Fruit fly (Drosophila melanogaster) whole organism, embryonic: ENCODE measurements around the gene eIF3d1.

ENCODE experiments used
- Antp ChIP-seq: fragments of 200-800 bp; sonication (Bioruptor generic); optimal IDR thresholded peaks from 3 replicates; lab custom pipeline; 2016; ENCODE audit warnings: missing biosample characterization, missing genetic modification characterization
- Atf3 ChIP-seq: fragments of 200-800 bp; sonication (Bioruptor generic); optimal IDR thresholded peaks from 3 replicates; lab custom pipeline; 2016; ENCODE audit warnings: missing biosample characterization, missing genetic modification characterization
- B-H2 ChIP-seq: fragments of 200-800 bp; sonication (Bioruptor generic); optimal IDR thresholded peaks from 2 replicates; lab custom pipeline; 2018; ENCODE audit warnings: missing biosample characterization, mild to moderate bottlenecking, missing genetic modification characterization
- CG12659 ChIP-seq: fragments of 200-800 bp; sonication (Bioruptor generic); optimal IDR thresholded peaks from 3 replicates; lab custom pipeline; 2017; ENCODE audit warnings: mild to moderate bottlenecking, missing biosample characterization, missing genetic modification reagents, missing genetic modification characterization
- CG14014 ChIP-seq: fragments of 200-800 bp; sonication (Bioruptor generic); IDR thresholded peaks from 2 replicates; pipeline ENCODE4 v1.3.6; 2022; ENCODE audit warnings: missing biosample characterization, missing genetic modification characterization
- CG15073 ChIP-seq: fragments of 200-800 bp; sonication (Bioruptor generic); optimal IDR thresholded peaks from 2 replicates; lab custom pipeline; 2016; ENCODE audit warnings: missing biosample characterization, missing genetic modification characterization
- CG15479 ChIP-seq: fragments of 200-800 bp; sonication (Bioruptor generic); optimal IDR thresholded peaks from 3 replicates; lab custom pipeline; 2019; ENCODE audit warnings: missing biosample characterization, mild to moderate bottlenecking, missing genetic modification characterization, moderate library complexity
- CG15601 ChIP-seq: fragments of 200-800 bp; sonication (Bioruptor generic); optimal IDR thresholded peaks from 3 replicates; lab custom pipeline; 2019; ENCODE audit warnings: missing biosample characterization, mild to moderate bottlenecking, missing genetic modification characterization, moderate library complexity
- CG1602 ChIP-seq: fragments of 200-800 bp; sonication (Bioruptor generic); optimal IDR thresholded peaks from 3 replicates; lab custom pipeline; 2016; ENCODE audit warnings: missing biosample characterization, missing genetic modification characterization
- CG16779 ChIP-seq: fragments of 200-800 bp; sonication (Bioruptor generic); IDR thresholded peaks from 2 replicates; pipeline ENCODE4 v1.3.6; 2022; ENCODE audit warnings: missing biosample characterization, missing genetic modification characterization
- CG16863 ChIP-seq: fragments of 200-800 bp; sonication (Bioruptor generic); optimal IDR thresholded peaks from 3 replicates; lab custom pipeline; 2016; ENCODE audit warnings: missing biosample characterization, missing genetic modification characterization
- CG18262 ChIP-seq: fragments of 200-800 bp; optimal IDR thresholded peaks from 3 replicates; lab custom pipeline; 2019; ENCODE audit warnings: missing biosample characterization, mild to moderate bottlenecking, missing genetic modification characterization, moderate library complexity
- CG2202 ChIP-seq: fragments of 200-800 bp; sonication (Bioruptor generic); optimal IDR thresholded peaks from 2 replicates; lab custom pipeline; 2018; ENCODE audit warnings: missing biosample characterization, mild to moderate bottlenecking, missing genetic modification characterization
- CG3163 ChIP-seq: fragments of 200-800 bp; sonication (Bioruptor generic); optimal IDR thresholded peaks from 3 replicates; lab custom pipeline; 2016; ENCODE audit warnings: missing biosample characterization, missing genetic modification characterization
- CG34224 ChIP-seq: fragments of 200-800 bp; sonication (Bioruptor generic); IDR thresholded peaks from 3 replicates; pipeline ENCODE4 v1.3.6; 2022; ENCODE audit warnings: missing biosample characterization, missing genetic modification characterization; ENCODE audit not compliant: partially characterized antibody
- CG4404 ChIP-seq: fragments of 200-800 bp; sonication (Bioruptor generic); IDR thresholded peaks from 2 replicates; pipeline ENCODE4 v1.3.6; 2022; ENCODE audit warnings: missing biosample characterization, missing genetic modification characterization
- CG4424 ChIP-seq: fragments of 200-800 bp; sonication (Bioruptor generic); optimal IDR thresholded peaks from 3 replicates; lab custom pipeline; 2016; ENCODE audit warnings: missing biosample characterization, missing genetic modification characterization
- CG7839 ChIP-seq: fragments of 200-800 bp; sonication (Bioruptor generic); optimal IDR thresholded peaks from 3 replicates; lab custom pipeline; 2018; ENCODE audit warnings: missing biosample characterization, mild to moderate bottlenecking, missing genetic modification characterization, moderate library complexity
- CG9727 ChIP-seq: fragments of 200-800 bp; sonication (Bioruptor generic); optimal IDR thresholded peaks from 3 replicates; lab custom pipeline; 2017; ENCODE audit warnings: missing biosample characterization, mild to moderate bottlenecking, missing genetic modification characterization
- CTCF ChIP-seq: fragments of 200-800 bp; sonication (Bioruptor generic); optimal IDR thresholded peaks from 2 replicates; lab custom pipeline; 2017; ENCODE audit warnings: missing biosample characterization, mild to moderate bottlenecking, missing genetic modification characterization, moderate library complexity
- Dip2 ChIP-seq: fragments of 200-800 bp; sonication (Bioruptor generic); IDR thresholded peaks from 2 replicates; pipeline ENCODE4 v1.3.6; 2022; ENCODE audit warnings: missing biosample characterization, missing genetic modification characterization
- Drgx ChIP-seq: fragments of 200-800 bp; sonication (Bioruptor generic); IDR thresholded peaks from 2 replicates; pipeline ENCODE4 v1.3.6; 2022; ENCODE audit warnings: missing biosample characterization, missing genetic modification characterization
- Elba2 ChIP-seq: fragments of 200-800 bp; sonication (Bioruptor generic); optimal IDR thresholded peaks from 3 replicates; lab custom pipeline; 2016; ENCODE audit warnings: missing biosample characterization, missing genetic modification characterization
- HLHmδ ChIP-seq: fragments of 200-800 bp; sonication (Bioruptor generic); optimal IDR thresholded peaks from 2 replicates; lab custom pipeline; 2018; ENCODE audit warnings: missing biosample characterization, mild to moderate bottlenecking, missing genetic modification characterization, moderate library complexity
- MESR4 ChIP-seq: fragments of 200-800 bp; sonication (Bioruptor generic); optimal IDR thresholded peaks from 2 replicates; lab custom pipeline; 2018; ENCODE audit warnings: missing biosample characterization, mild to moderate bottlenecking, missing genetic modification characterization, moderate library complexity
- Myb ChIP-seq: fragments of 200-800 bp; sonication (Bioruptor generic); optimal IDR thresholded peaks from 2 replicates; lab custom pipeline; 2016; ENCODE audit warnings: missing biosample characterization, missing genetic modification characterization
- NK7.1 ChIP-seq: fragments of 200-800 bp; sonication (Bioruptor generic); optimal IDR thresholded peaks from 3 replicates; lab custom pipeline; 2016; ENCODE audit warnings: missing biosample characterization, missing genetic modification characterization
- Neu2 ChIP-seq: fragments of 200-800 bp; sonication (Bioruptor generic); optimal IDR thresholded peaks from 3 replicates; lab custom pipeline; 2016; ENCODE audit warnings: missing biosample characterization, missing genetic modification characterization, borderline replicate concordance
- Nf-YA ChIP-seq: fragments of 200-800 bp; sonication (Bioruptor generic); IDR thresholded peaks from 2 replicates; pipeline ENCODE4 v1.3.6; 2022; ENCODE audit warnings: missing biosample characterization, missing genetic modification characterization
- NfI ChIP-seq: fragments of 200-800 bp; sonication (Bioruptor generic); optimal IDR thresholded peaks from 3 replicates; lab custom pipeline; 2018; ENCODE audit warnings: missing biosample characterization, mild to moderate bottlenecking, missing genetic modification characterization, moderate library complexity
- Taf1 ChIP-seq: fragments of 200-800 bp; sonication (Bioruptor generic); IDR thresholded peaks from 2 replicates; pipeline ENCODE4 v1.3.6; 2022; ENCODE audit warnings: missing biosample characterization, missing genetic modification characterization
- Xrp1 ChIP-seq: fragments of 200-800 bp; sonication (Bioruptor generic); IDR thresholded peaks from 2 replicates; pipeline ENCODE4 v1.3.6; 2022; ENCODE audit warnings: missing biosample characterization, missing genetic modification characterization
- abd-A ChIP-seq: fragments of 200-800 bp; sonication (Bioruptor generic); optimal IDR thresholded peaks from 3 replicates; lab custom pipeline; 2019; ENCODE audit warnings: missing biosample characterization, mild to moderate bottlenecking, missing genetic modification characterization, moderate library complexity
- ac ChIP-seq: fragments of 200-800 bp; sonication (Bioruptor generic); optimal IDR thresholded peaks from 3 replicates; lab custom pipeline; 2017; ENCODE audit warnings: missing biosample characterization, mild to moderate bottlenecking, missing genetic modification characterization
- aop ChIP-seq: fragments of 200-800 bp; sonication (Bioruptor generic); IDR thresholded peaks from 2 replicates; pipeline ENCODE4 v1.3.6; 2022; ENCODE audit warnings: missing biosample characterization, missing genetic modification characterization
- bab2 ChIP-seq: fragments of 200-800 bp; sonication (Bioruptor generic); optimal IDR thresholded peaks from 2 replicates; lab custom pipeline; 2016; ENCODE audit warnings: missing biosample characterization, missing genetic modification characterization
- chm ChIP-seq: fragments of 200-800 bp; sonication (Bioruptor generic); IDR thresholded peaks from 2 replicates; pipeline ENCODE4 v1.3.6; 2022; ENCODE audit warnings: missing biosample characterization, missing genetic modification characterization
- croc ChIP-seq: fragments of 200-800 bp; sonication (Bioruptor generic); conservative IDR thresholded peaks from 3 replicates; pipeline ENCODE4 v1.3.6; 2022; ENCODE audit warnings: missing biosample characterization, missing genetic modification characterization
- ewg ChIP-seq: fragments of 200-800 bp; sonication (Bioruptor generic); optimal IDR thresholded peaks from 3 replicates; lab custom pipeline; 2017; ENCODE audit warnings: mild to moderate bottlenecking, missing biosample characterization, missing genetic modification reagents, missing genetic modification characterization
- fd96Cb ChIP-seq: fragments of 200-800 bp; sonication (Bioruptor generic); optimal IDR thresholded peaks from 2 replicates; lab custom pipeline; 2018; ENCODE audit warnings: missing biosample characterization, mild to moderate bottlenecking, missing genetic modification characterization, moderate library complexity
- kah ChIP-seq: fragments of 200-800 bp; sonication (Bioruptor generic); optimal IDR thresholded peaks from 2 replicates; lab custom pipeline; 2018; ENCODE audit warnings: missing biosample characterization, mild to moderate bottlenecking, missing genetic modification characterization
- lmd ChIP-seq: fragments of 200-800 bp; sonication (Bioruptor generic); IDR thresholded peaks from 2 replicates; pipeline ENCODE4 v1.3.6; 2022; ENCODE audit warnings: missing biosample characterization, missing genetic modification characterization
- mld ChIP-seq: fragments of 200-800 bp; sonication (Bioruptor generic); IDR thresholded peaks from 3 replicates; pipeline ENCODE4 v1.3.6; 2022; ENCODE audit warnings: missing biosample characterization, missing genetic modification characterization; ENCODE audit not compliant: partially characterized antibody
- odd ChIP-seq: fragments of 200-800 bp; sonication (Bioruptor generic); optimal IDR thresholded peaks from 2 replicates; lab custom pipeline; 2017; ENCODE audit warnings: missing biosample characterization, mild to moderate bottlenecking, missing genetic modification characterization
- peb ChIP-seq: fragments of 200-800 bp; sonication (Bioruptor generic); IDR thresholded peaks from 2 replicates; pipeline ENCODE4 v1.3.6; 2022; ENCODE audit warnings: missing biosample characterization, missing genetic modification characterization
- pita ChIP-seq: fragments of 200-800 bp; sonication (Bioruptor generic); optimal IDR thresholded peaks from 2 replicates; lab custom pipeline; 2017; ENCODE audit warnings: missing biosample characterization, mild to moderate bottlenecking, missing genetic modification characterization
- rib ChIP-seq: fragments of 200-800 bp; sonication (Bioruptor generic); IDR thresholded peaks from 2 replicates; pipeline ENCODE4 v1.3.6; 2022; ENCODE audit warnings: missing biosample characterization, missing genetic modification characterization
- ro ChIP-seq: fragments of 200-800 bp; sonication (Bioruptor generic); IDR thresholded peaks from 2 replicates; pipeline ENCODE4 v1.3.6; 2022; ENCODE audit warnings: missing biosample characterization, missing genetic modification characterization
- ssp ChIP-seq: fragments of 200-800 bp; sonication (Bioruptor generic); IDR thresholded peaks from 2 replicates; pipeline ENCODE4 v1.3.6; 2022; ENCODE audit warnings: missing biosample characterization, missing genetic modification characterization
- tup ChIP-seq: fragments of 200-800 bp; sonication (Bioruptor generic); optimal IDR thresholded peaks from 2 replicates; lab custom pipeline; 2016; ENCODE audit warnings: missing biosample characterization, mild to moderate bottlenecking, missing genetic modification characterization, moderate library complexity
- twi ChIP-seq: fragments of 200-800 bp; optimal IDR thresholded peaks from 2 replicates; lab custom pipeline; 2019; ENCODE audit warnings: missing biosample characterization, mild to moderate bottlenecking, missing genetic modification characterization, moderate library complexity

The eIF3d1 gene

DNA sequence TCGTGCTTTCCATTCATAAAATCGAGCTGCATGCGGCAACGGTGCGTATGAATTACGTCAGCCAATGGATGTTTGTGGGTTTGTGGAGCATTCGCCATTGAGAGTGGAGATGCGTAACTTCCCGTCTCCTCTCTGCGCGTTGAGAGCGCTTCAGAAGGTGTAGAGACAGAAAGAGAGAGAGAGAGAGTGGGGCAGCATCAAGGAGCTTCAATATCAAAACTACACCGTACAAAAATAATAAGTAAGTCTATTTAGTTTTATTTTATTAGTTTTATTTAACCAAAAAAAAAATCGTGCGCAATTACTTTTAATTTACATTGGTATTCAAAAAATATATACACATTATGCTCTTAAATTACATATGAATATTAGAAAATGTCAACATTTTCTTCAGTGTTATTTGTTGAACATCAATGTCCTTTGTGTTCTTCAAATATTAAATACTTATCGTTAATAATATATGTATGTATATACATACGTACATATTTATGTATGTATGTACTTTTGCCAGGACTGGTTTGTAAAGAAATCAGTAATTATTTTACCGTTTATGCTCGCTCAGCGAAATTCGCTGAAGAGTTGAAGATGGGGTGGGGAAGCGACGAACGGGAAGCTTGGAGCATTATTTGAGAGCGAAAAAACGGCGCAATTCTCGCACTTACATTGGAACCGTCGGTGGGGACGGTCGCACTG is 43.0 kb downstream of the eIF3d1 start, which contains the start of gene CG10365 (continued):
- TF ChIP-seq CG18262 (tag; lab: Kevin White, UChicago) (peak; percentile 78), Elba2 (GFP tag; lab: Kevin White, UChicago) (no peak), CG3163 (GFP tag; lab: Kevin White, UChicago) (no peak), twi (tag; lab: Kevin White, UChicago) (no peak), ssp (GFP tag; lab: Robert Waterston, UW) (peak; percentile 65), MESR4 (GFP tag; lab: Kevin White, UChicago) (no peak), croc (GFP tag; lab: Robert Waterston, UW) (peak; percentile 72), NfI (GFP tag; lab: Kevin White, UChicago) (peak; percentile 52), CG16779 (GFP tag; lab: Robert Waterston, UW) (no peak), ac (GFP tag; lab: Kevin White, UChicago) (no peak), bab2 (GFP tag; lab: Kevin White, UChicago) (peak; percentile 21), pita (GFP tag; lab: Kevin White, UChicago) (no peak), CG15073 (GFP tag; lab: Kevin White, UChicago) (no peak), Antp (GFP tag; lab: Kevin White, UChicago) (no peak), Neu2 (GFP tag; lab: Kevin White, UChicago) (no peak), Atf3 (GFP tag; lab: Kevin White, UChicago) (no peak), Nf-YA (GFP tag; lab: Robert Waterston, UW) (peak; percentile 82), kah (GFP tag; lab: Kevin White, UChicago) (peak; percentile 67), CG4404 (GFP tag; lab: Robert Waterston, UW) (0 out of 2 replicates have a peak, but pooled peaks have one; percentile 34), Dip2 (GFP tag; lab: Robert Waterston, UW) (no peak), CG2202 (no peak), ro (GFP tag; lab: Robert Waterston, UW) (no peak), odd (GFP tag; lab: Kevin White, UChicago) (peak; percentile 76), CG16863 (GFP tag; lab: Kevin White, UChicago) (no peak), peb (GFP tag; lab: Robert Waterston, UW) (peak; percentile 24; the same call in 1 of the 2 replicates), CTCF (GFP tag; lab: Kevin White, UChicago) (no peak), ewg (GFP tag; lab: Kevin White, UChicago) (peak; percentile 70), HLHmδ (GFP tag; lab: Kevin White, UChicago) (no peak), rib (GFP tag; lab: Robert Waterston, UW) (peak; percentile 12; the same call in 1 of the 2 replicates), CG12659 (peak; percentile 93), CG34224 (GFP tag; lab: Robert Waterston, UW) (no peak), Taf1 (GFP tag; lab: Robert Waterston, UW) (no peak), CG15479 (no peak), abd-A (peak; percentile 68), chm (GFP tag; lab: Robert Waterston, UW) (no peak; the same call in 1 of the 2 replicates), CG7839 (tag; lab: Kevin White, UChicago) (peak; percentile 96), Drgx (GFP tag; lab: Robert Waterston, UW) (peak; percentile 85), lmd (peak; percentile 85), Xrp1 (peak; percentile 86), CG15601 (peak; percentile 70), NK7.1 (GFP tag; lab: Kevin White, UChicago) (no peak), Myb (GFP tag; lab: Kevin White, UChicago) (no peak), CG9727 (GFP tag; lab: Kevin White, UChicago) (peak; percentile 92), mld (GFP tag; lab: Robert Waterston, UW) (no peak), B-H2 (GFP tag; lab: Kevin White, UChicago) (peak; percentile 59), tup (GFP tag; lab: Kevin White, UChicago) (no peak), CG1602 (peak; percentile 75), fd96Cb (peak; percentile 86), aop (GFP tag; lab: Robert Waterston, UW) (no peak), CG4424 (GFP tag; lab: Kevin White, UChicago) (peak; percentile 82), CG14014 (peak; percentile 92)
